Worm (Caenorhabditis elegans): ENCODE measurements around the gene F07H5.10.

F07H5.10 gene

ce11 chrII:8799725-8800124 lies 8.7 kb downstream of the F07H5.10 start:
- TF ChIP-seq ama-1 (optimal IDR thresholded peaks at IDR 0.05) (no peak), ztf-11 (tag; optimal IDR thresholded peaks at IDR 0.05) (no peak), nhr-21 (tag; optimal IDR thresholded peaks at IDR 0.05) (no peak), unc-62 (GFP tag; optimal IDR thresholded peaks at IDR 0.05) (peak; percentile 56), lin-11 (tag; optimal IDR thresholded peaks at IDR 0.05) (no peak), sem-4 (tag; optimal IDR thresholded peaks at IDR 0.05) (no peak), lsy-2 (tag; optimal IDR thresholded peaks at IDR 0.05) (no peak), ztf-1 (GFP tag; conservative IDR thresholded peaks at IDR 0.05) (no peak), fos-1 (tag; optimal IDR thresholded peaks at IDR 0.05) (no peak), unc-55 (GFP tag; optimal IDR thresholded peaks at IDR 0.05) (peak; percentile 50), ceh-16 (tag; optimal IDR thresholded peaks at IDR 0.05) (no peak)

- no peak for TF ChIP-seq alr-1 (tag; optimal IDR thresholded peaks at IDR 0.05)
- no peak for TF ChIP-seq nhr-10 (tag; optimal IDR thresholded peaks at IDR 0.05)
- no peak for TF ChIP-seq R02D3.7 (tag; optimal IDR thresholded peaks at IDR 0.05)
- TF ChIP-seq ZK546.5 (tag; optimal IDR thresholded peaks at IDR 0.05) = no peak
- TF ChIP-seq unc-39 (tag; optimal IDR thresholded peaks at IDR 0.05) = no peak
- peak; percentile 3 to 74 for TF ChIP-seq lsy-2 (tag; optimal IDR thresholded peaks at IDR 0.05)
- TF ChIP-seq nhr-21 (tag; optimal IDR thresholded peaks at IDR 0.05) = no peak
- no peak for TF ChIP-seq ama-1 (optimal IDR thresholded peaks at IDR 0.05)
- TF ChIP-seq nhr-77 (tag; optimal IDR thresholded peaks at IDR 0.05) = no peak
- peak; percentile 22 to 82 for TF ChIP-seq mdl-1 (tag; optimal IDR thresholded peaks at IDR 0.05)
- peak; percentile 79 for TF ChIP-seq zag-1 (tag; optimal IDR thresholded peaks at IDR 0.05)
- TF ChIP-seq unc-62 (GFP tag; optimal IDR thresholded peaks at IDR 0.05) = peak; percentile 8
- TF ChIP-seq lin-13 (GFP tag; optimal IDR thresholded peaks at IDR 0.05) = no peak
- no peak for TF ChIP-seq nhr-12 (tag; optimal IDR thresholded peaks at IDR 0.05)
- TF ChIP-seq sma-9 (GFP tag; optimal IDR thresholded peaks at IDR 0.05) = peak; percentile 95
- no peak for TF ChIP-seq sma-9 (tag; optimal IDR thresholded peaks at IDR 0.05)
- no peak for TF ChIP-seq aly-2 (tag; optimal IDR thresholded peaks at IDR 0.05)
- no peak for TF ChIP-seq ceh-16 (tag; optimal IDR thresholded peaks at IDR 0.05)
- no peak for TF ChIP-seq elt-1 (tag; optimal IDR thresholded peaks at IDR 0.05)
- TF ChIP-seq crh-2 (tag; optimal IDR thresholded peaks at IDR 0.05) = peak; percentile 79
- no peak for TF ChIP-seq gmeb-1 (tag; optimal IDR thresholded peaks at IDR 0.05)
- peak; percentile 89 for TF ChIP-seq egl-27 (tag; optimal IDR thresholded peaks at IDR 0.05)
- TF ChIP-seq nhr-129 (tag; optimal IDR thresholded peaks at IDR 0.05) = peak; percentile 55
- TF ChIP-seq unc-55 (GFP tag; optimal IDR thresholded peaks at IDR 0.05) = peak; percentile 59
- TF ChIP-seq dmd-4 (tag; optimal IDR thresholded peaks at IDR 0.05) = no peak
- peak; percentile 19 for TF ChIP-seq fos-1 (tag; optimal IDR thresholded peaks at IDR 0.05)
- TF ChIP-seq snpc-4 (tag; optimal IDR thresholded peaks at IDR 0.05) = peak; percentile 6
- TF ChIP-seq nhr-6 (tag; optimal IDR thresholded peaks at IDR 0.05) = no peak
- TF ChIP-seq nhr-25 (tag; optimal IDR thresholded peaks at IDR 0.05) = no peak
- TF ChIP-seq lin-11 (tag; optimal IDR thresholded peaks at IDR 0.05) = peak; percentile 44
- no peak for TF ChIP-seq nhr-23 (tag; optimal IDR thresholded peaks at IDR 0.05)
- no peak for TF ChIP-seq elt-3 (tag; optimal IDR thresholded peaks at IDR 0.05)
- peak; percentile 88 for TF ChIP-seq F13H6.1 (tag; optimal IDR thresholded peaks at IDR 0.05)
- TF ChIP-seq sem-4 (tag; optimal IDR thresholded peaks at IDR 0.05) = peak; percentile 86
- TF ChIP-seq C34F6.9 (tag; optimal IDR thresholded peaks at IDR 0.05) = peak; percentile 88
- TF ChIP-seq nhr-237 (tag; optimal IDR thresholded peaks at IDR 0.05) = no peak
- TF ChIP-seq sma-3 (GFP tag; optimal IDR thresholded peaks at IDR 0.05) = no peak
- no peak for TF ChIP-seq nhr-11 (tag; optimal IDR thresholded peaks at IDR 0.05)
- TF ChIP-seq ztf-4 (tag; optimal IDR thresholded peaks at IDR 0.05) = peak; percentile 63
- TF ChIP-seq peb-1 (tag; optimal IDR thresholded peaks at IDR 0.05) = no peak
- TF ChIP-seq lin-39 (tag; optimal IDR thresholded peaks at IDR 0.05) = no peak
- TF ChIP-seq skn-1 (tag; optimal IDR thresholded peaks at IDR 0.05) = no peak
- no peak for TF ChIP-seq mbf-1 (tag; optimal IDR thresholded peaks at IDR 0.05)
- no peak for TF ChIP-seq ztf-1 (GFP tag; conservative IDR thresholded peaks at IDR 0.05)
- peak; percentile 52 for TF ChIP-seq ceh-82 (tag; optimal IDR thresholded peaks at IDR 0.05)
- no peak for TF ChIP-seq ztf-11 (tag; optimal IDR thresholded peaks at IDR 0.05)
- no peak for TF ChIP-seq blmp-1 (tag; optimal IDR thresholded peaks at IDR 0.05; ENCODE audit: insufficient read depth)
- peak; percentile 38 for TF ChIP-seq Y55F3AM.14 (GFP tag; optimal IDR thresholded peaks at IDR 0.05)
- TF ChIP-seq mab-5 (tag; optimal IDR thresholded peaks at IDR 0.05) = peak; percentile 21
These were observed 12.0 kb downstream of the F07H5.10 start for ce11 chrII:8796391-8796790.
